Worm (Caenorhabditis elegans): ENCODE results near the gene K09C8.9.

Gene K09C8.9

DNA sequence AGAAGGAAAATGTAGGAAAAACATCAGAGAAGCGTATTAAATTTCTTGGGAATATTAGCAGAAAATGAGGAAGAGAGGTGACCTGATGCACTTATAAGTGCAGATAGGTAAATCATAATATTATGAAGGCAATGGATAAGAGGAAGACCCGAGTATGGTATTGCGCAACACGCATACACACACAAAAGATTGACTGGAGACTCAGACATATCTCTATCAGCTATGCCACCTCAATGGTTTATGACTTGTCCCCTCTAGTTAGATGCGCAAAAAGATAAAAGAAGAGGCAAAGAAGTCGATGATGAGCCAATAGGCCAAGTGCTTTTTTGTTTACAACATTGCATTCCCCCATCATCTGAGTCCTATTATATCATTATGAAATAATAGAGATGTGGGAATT is 35.5 kb downstream of the K09C8.9 start:
- TF ChIP-seq C08G9.2 (tag; optimal IDR thresholded peaks at IDR 0.05), result no peak
- peak; percentile 17 for TF ChIP-seq unc-55 (GFP tag; optimal IDR thresholded peaks at IDR 0.05)

DNA sequence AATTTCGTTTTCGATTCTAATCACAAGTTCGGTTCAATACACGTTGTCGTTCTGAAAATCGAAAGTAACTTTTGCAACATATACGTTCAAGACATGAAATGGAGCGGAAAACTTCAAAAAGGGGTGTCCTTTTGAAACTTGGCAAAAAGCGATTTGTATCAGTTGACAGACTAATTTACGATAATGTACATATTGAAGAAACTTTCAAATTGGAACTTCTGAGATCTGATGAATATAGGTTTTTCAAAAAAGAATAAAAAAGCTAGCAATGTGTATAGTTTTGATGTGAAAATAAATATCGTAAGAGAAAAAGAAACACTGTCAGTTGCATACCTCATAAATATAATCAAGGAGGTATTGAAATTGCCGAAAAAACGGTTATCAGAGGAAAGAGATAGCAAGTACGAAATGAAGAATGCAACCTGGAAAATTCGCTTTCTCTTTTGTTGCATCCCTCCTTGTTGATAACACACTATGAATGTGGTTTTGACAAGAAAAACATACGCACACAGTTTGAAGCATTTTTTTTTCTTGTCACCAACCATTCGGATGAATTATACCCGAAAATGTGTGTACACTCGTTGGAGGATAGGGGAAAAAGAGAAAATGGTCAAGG is 38.5 kb downstream of the K09C8.9 start, which contains the start of gene dgn-1:
dgn-1 (minus strand) TSS at position 51 of the 616 bp plus-strand sequence.
- TF ChIP-seq rnt-1 (tag; optimal IDR thresholded peaks at IDR 0.05), result no peak
- TF ChIP-seq ceh-31 (tag; optimal IDR thresholded peaks at IDR 0.05), result no peak
- TF ChIP-seq elt-2 (tag; optimal IDR thresholded peaks at IDR 0.05), result no peak
- no peak for TF ChIP-seq unc-42 (tag; optimal IDR thresholded peaks at IDR 0.05)
- no peak for TF ChIP-seq hlh-13 (GFP tag; optimal IDR thresholded peaks at IDR 0.05)
- TF ChIP-seq ceh-24 (tag; optimal IDR thresholded peaks at IDR 0.05), result no peak
- TF ChIP-seq pax-1 (tag; optimal IDR thresholded peaks at IDR 0.05), result no peak
- TF ChIP-seq C38D4.7 (GFP tag; optimal IDR thresholded peaks at IDR 0.05), result no peak
- TF ChIP-seq ref-2 (tag; optimal IDR thresholded peaks at IDR 0.05), result no peak
- TF ChIP-seq K02D7.2 (tag; optimal IDR thresholded peaks at IDR 0.05), result no peak
- TF ChIP-seq unc-55 (GFP tag; optimal IDR thresholded peaks at IDR 0.05), result no peak
- TF ChIP-seq pag-3 (tag; optimal IDR thresholded peaks at IDR 0.05; ENCODE audit: borderline replicate concordance), result no peak
- TF ChIP-seq pqm-1 (tag; optimal IDR thresholded peaks at IDR 0.05), result no peak
- TF ChIP-seq odd-2 (tag; optimal IDR thresholded peaks at IDR 0.05), result no peak
- no peak for TF ChIP-seq ama-1 (optimal IDR thresholded peaks at IDR 0.05)
- TF ChIP-seq ttx-3 (tag; optimal IDR thresholded peaks at IDR 0.05), result no peak

ce11 chrX:10927136-10927535 is 40.5 kb downstream of the K09C8.9 start:
- TF ChIP-seq pat-9 (tag; optimal IDR thresholded peaks at IDR 0.05), result no peak
- TF ChIP-seq sdc-2 (tag; optimal IDR thresholded peaks at IDR 0.05), result peak; percentile 14
- TF ChIP-seq tbx-2 (tag; optimal IDR thresholded peaks at IDR 0.05), result peak; percentile 48
- no peak for TF ChIP-seq che-1 (tag; optimal IDR thresholded peaks at IDR 0.05)

ce11 chrX:10924031-10924430 is 43.6 kb downstream of the K09C8.9 start:
- no peak for TF ChIP-seq elt-4 (tag; optimal IDR thresholded peaks at IDR 0.05)
- no peak for TF ChIP-seq pat-9 (tag; optimal IDR thresholded peaks at IDR 0.05)
- no peak for TF ChIP-seq ceh-48 (tag; optimal IDR thresholded peaks at IDR 0.05)
- no peak for TF ChIP-seq pros-1 (tag; optimal IDR thresholded peaks at IDR 0.05)
- TF ChIP-seq T23F11.4 (GFP tag; optimal IDR thresholded peaks at IDR 0.05), result no peak
- no peak for TF ChIP-seq ttx-3 (tag; optimal IDR thresholded peaks at IDR 0.05)

DNA sequence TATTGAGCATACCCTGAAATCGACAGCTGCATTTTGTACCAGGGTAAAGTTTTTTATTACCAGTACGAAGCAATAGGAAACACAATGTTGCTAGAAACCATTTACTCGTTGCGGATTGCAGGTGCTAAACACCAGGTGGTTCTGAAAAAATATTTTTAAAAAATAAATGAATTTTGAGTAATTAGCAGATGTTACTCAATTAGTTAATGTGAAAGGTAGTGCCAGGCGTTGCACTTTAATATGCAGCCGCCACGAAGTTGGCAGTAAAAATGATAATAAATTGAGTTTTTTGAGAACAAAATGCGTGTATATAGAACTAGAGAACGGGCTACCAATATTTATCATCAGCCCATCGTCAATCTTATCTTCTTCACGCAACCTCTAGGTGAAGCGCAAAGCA is 48.0 kb downstream of the K09C8.9 start, which contains the start of gene nstp-9:
nstp-9 (minus strand) TSS at position 101 of the 400 bp plus-strand sequence.
- TF ChIP-seq unc-55 (GFP tag; optimal IDR thresholded peaks at IDR 0.05), result no peak
- TF ChIP-seq pag-3 (tag; optimal IDR thresholded peaks at IDR 0.05; ENCODE audit: borderline replicate concordance), result no peak
- TF ChIP-seq C38D4.7 (GFP tag; optimal IDR thresholded peaks at IDR 0.05), result no peak
- TF ChIP-seq ceh-48 (tag; optimal IDR thresholded peaks at IDR 0.05), result no peak
- TF ChIP-seq elt-4 (tag; optimal IDR thresholded peaks at IDR 0.05), result no peak
- TF ChIP-seq nfya-1 (tag; optimal IDR thresholded peaks at IDR 0.05), result no peak
